Worm (Caenorhabditis elegans) whole organism, L3 larva: ENCODE measurements around the gene srj-10.

Source experiments
- R02D3.7 ChIP-seq: fragments of 150-350 bp; optimal IDR thresholded peaks from 2 replicates; lab custom pipeline; 2014; ENCODE audit warnings: missing biosample characterization, missing genetic modification characterization
- ama-1 ChIP-seq: fragments of 150-350 bp; optimal IDR thresholded peaks from 2 replicates; lab custom pipeline; 2018
- ceh-16 ChIP-seq: sonication (generic microtip); optimal IDR thresholded peaks from 2 replicates; lab custom pipeline; 2017; ENCODE audit warnings: missing biosample characterization, missing genetic modification characterization
- ceh-9 ChIP-seq: sonication (generic microtip); optimal IDR thresholded peaks from 2 replicates; lab custom pipeline; 2018; ENCODE audit warnings: missing biosample characterization, missing genetic modification characterization
- daf-12 ChIP-seq: fragments of 150-350 bp; optimal IDR thresholded peaks from 2 replicates; lab custom pipeline; 2014; ENCODE audit warnings: missing biosample characterization, missing genetic modification reagents, missing genetic modification characterization
- egl-27 ChIP-seq: sonication (generic microtip); optimal IDR thresholded peaks from 4 replicates; lab custom pipeline; 2017; ENCODE audit warnings: missing biosample characterization, missing genetic modification reagents, missing genetic modification characterization
- egl-5 ChIP-seq: fragments of 150-350 bp; optimal IDR thresholded peaks from 2 replicates; lab custom pipeline; 2017; ENCODE audit warnings: missing biosample characterization, missing genetic modification reagents, missing genetic modification characterization, inconsistent platforms
- elt-1 ChIP-seq: fragments of 150-350 bp; optimal IDR thresholded peaks from 2 replicates; lab custom pipeline; 2014; ENCODE audit warnings: missing biosample characterization, missing genetic modification characterization
- elt-2 ChIP-seq: sonication (generic microtip); optimal IDR thresholded peaks from 2 replicates; lab custom pipeline; 2016; ENCODE audit warnings: missing genetic modification reagents, mild to moderate bottlenecking, missing genetic modification characterization, missing compliant biosample characterization
- fkh-10 ChIP-seq: sonication (generic microtip); optimal IDR thresholded peaks from 2 replicates; lab custom pipeline; 2017; ENCODE audit warnings: missing biosample characterization, missing genetic modification reagents, missing genetic modification characterization
- fkh-2 ChIP-seq: fragments of 150-350 bp; optimal IDR thresholded peaks from 2 replicates; lab custom pipeline; 2014; ENCODE audit warnings: missing biosample characterization, missing genetic modification reagents, missing genetic modification characterization
- hmg-11 ChIP-seq: sonication (generic microtip); optimal IDR thresholded peaks from 2 replicates; lab custom pipeline; 2016; ENCODE audit warnings: missing genetic modification characterization, missing compliant biosample characterization
- jun-1 ChIP-seq: fragments of 150-350 bp; optimal IDR thresholded peaks from 2 replicates; lab custom pipeline; 2014; ENCODE audit warnings: missing biosample characterization, missing genetic modification reagents, missing genetic modification characterization
- lin-15B ChIP-seq: fragments of 150-350 bp; optimal IDR thresholded peaks from 2 replicates; lab custom pipeline; 2014; ENCODE audit warnings: missing biosample characterization, missing genetic modification characterization
- mdl-1 ChIP-seq: fragments of 150-350 bp; optimal IDR thresholded peaks from 2 replicates; lab custom pipeline; 2014; ENCODE audit warnings: missing biosample characterization, missing genetic modification characterization
- mml-1 ChIP-seq: fragments of 150-350 bp; sonication (generic microtip); optimal IDR thresholded peaks from 3 replicates; lab custom pipeline; 2014; ENCODE audit warnings: missing biosample characterization, missing genetic modification characterization
- nfya-1 ChIP-seq: sonication (generic microtip); optimal IDR thresholded peaks from 2 replicates; lab custom pipeline; 2017; ENCODE audit warnings: missing genetic modification characterization, mild to moderate bottlenecking, missing compliant biosample characterization, antibody characterized with exemption, moderate library complexity; ENCODE audit not compliant: insufficient read depth
- nhr-11 ChIP-seq: fragments of 150-350 bp; optimal IDR thresholded peaks from 2 replicates; lab custom pipeline; 2014; ENCODE audit warnings: missing biosample characterization, missing genetic modification characterization
- nhr-12 ChIP-seq: fragments of 150-350 bp; optimal IDR thresholded peaks from 2 replicates; lab custom pipeline; 2014; ENCODE audit warnings: missing biosample characterization, missing genetic modification characterization
- nhr-23 ChIP-seq: fragments of 150-350 bp; optimal IDR thresholded peaks from 2 replicates; lab custom pipeline; 2014; ENCODE audit warnings: missing biosample characterization, missing genetic modification reagents, missing genetic modification characterization
- nhr-25 ChIP-seq: sonication (generic microtip); optimal IDR thresholded peaks from 2 replicates; lab custom pipeline; 2017; ENCODE audit warnings: missing biosample characterization, missing genetic modification characterization
- nhr-28 ChIP-seq: fragments of 150-350 bp; optimal IDR thresholded peaks from 2 replicates; lab custom pipeline; 2014; ENCODE audit warnings: missing biosample characterization, missing genetic modification characterization
- nhr-43 ChIP-seq: sonication (generic microtip); optimal IDR thresholded peaks from 2 replicates; lab custom pipeline; 2016; ENCODE audit warnings: mild to moderate bottlenecking, missing genetic modification characterization, missing compliant biosample characterization; ENCODE audit not compliant: poor library complexity, severe bottlenecking
- nhr-77 ChIP-seq: fragments of 150-350 bp; optimal IDR thresholded peaks from 2 replicates; lab custom pipeline; 2014; ENCODE audit warnings: missing biosample characterization, missing genetic modification characterization
- pha-4 ChIP-seq: fragments of 150-350 bp; optimal IDR thresholded peaks from 2 replicates; lab custom pipeline; 2014; ENCODE audit warnings: missing biosample characterization, missing genetic modification reagents, missing genetic modification characterization
- pqm-1 ChIP-seq: fragments of 150-350 bp; optimal IDR thresholded peaks from 2 replicates; lab custom pipeline; 2017; ENCODE audit warnings: missing biosample characterization, missing genetic modification characterization, inconsistent platforms
- skn-1 ChIP-seq: fragments of 150-350 bp; optimal IDR thresholded peaks from 2 replicates; lab custom pipeline; 2014; ENCODE audit warnings: missing biosample characterization, missing genetic modification characterization
- snpc-4 ChIP-seq: fragments of 150-350 bp; optimal IDR thresholded peaks from 2 replicates; lab custom pipeline; 2014; ENCODE audit warnings: missing biosample characterization, missing genetic modification characterization
- unc-39 ChIP-seq: sonication (generic microtip); optimal IDR thresholded peaks from 4 replicates; lab custom pipeline; 2017; ENCODE audit warnings: missing biosample characterization, missing genetic modification characterization
- ztf-11 ChIP-seq: fragments of 150-350 bp; optimal IDR thresholded peaks from 2 replicates; lab custom pipeline; 2014; ENCODE audit warnings: missing biosample characterization, missing genetic modification characterization

The srj-10 gene

ce11 chrV:16042743-16043014 is 31.1 kb downstream of the srj-10 start:
- TF ChIP-seq egl-5 (tag; lab: Kevin White, UChicago) (no peak), ceh-9 (tag; lab: Kevin White, UChicago) (no peak), nhr-43 (tag; lab: Kevin White, UChicago) (no peak), nhr-28 (tag; lab: Kevin White, UChicago) (no peak), fkh-2 (tag; lab: Kevin White, UChicago) (no peak), hmg-11 (tag; lab: Kevin White, UChicago) (no peak), nhr-12 (no peak), mml-1 (tag; lab: Kevin White, UChicago) (no peak), mdl-1 (tag; lab: Kevin White, UChicago) (no peak), nhr-11 (tag; lab: Kevin White, UChicago) (no peak)

DNA sequence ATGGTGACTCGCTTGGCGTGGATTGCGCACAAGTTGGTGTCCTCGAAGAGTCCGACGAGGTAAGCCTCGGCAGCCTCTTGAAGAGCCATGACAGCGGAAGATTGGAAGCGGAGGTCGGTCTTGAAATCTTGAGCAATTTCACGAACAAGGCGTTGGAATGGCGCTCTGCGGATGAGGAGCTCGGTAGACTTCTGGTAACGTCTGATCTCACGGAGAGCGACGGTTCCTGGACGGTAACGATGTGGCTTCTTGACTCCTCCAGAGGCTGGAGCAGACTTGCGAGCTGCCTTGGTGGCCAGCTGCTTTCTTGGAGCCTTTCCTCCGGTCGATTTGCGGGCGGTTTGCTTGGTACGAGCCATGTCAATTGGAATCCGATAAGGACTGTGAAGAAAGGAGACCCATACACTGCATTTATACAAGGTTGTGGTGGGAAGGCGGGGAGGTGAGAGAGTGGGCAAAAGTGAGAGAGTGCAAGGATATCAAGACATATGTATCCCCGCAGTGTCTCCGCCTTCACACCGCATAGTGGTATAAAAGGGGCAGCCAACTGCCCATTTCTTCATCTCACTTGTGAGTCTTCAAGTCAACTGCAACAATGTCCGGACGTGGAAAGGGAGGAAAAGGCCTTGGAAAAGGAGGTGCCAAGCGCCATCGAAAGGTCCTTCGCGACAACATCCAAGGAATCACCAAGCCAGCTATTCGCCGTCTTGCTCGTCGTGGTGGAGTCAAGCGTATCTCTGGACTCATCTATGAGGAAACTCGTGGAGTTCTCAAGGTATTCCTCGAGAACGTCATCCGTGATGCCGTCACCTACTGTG is 31.6 kb downstream of the srj-10 start, which contains the start of the genes his-2 and his-1:
TSS of gene his-2 (minus strand) at position 359 of the 818 bp plus-strand sequence.
TSS of gene his-1 (plus strand) at position 596 of the 818 bp plus-strand sequence.
- TF ChIP-seq nhr-25 = peak; percentile 34
- TF ChIP-seq, all 47 proteins: peak for 1; not testable (repeated sequence) for 46

ce11 chrV:16041412-16041811 is 32.3 kb downstream of the srj-10 start:
- TF ChIP-seq mml-1 (tag; lab: Kevin White, UChicago) = no peak
- TF ChIP-seq R02D3.7 = no peak

DNA sequence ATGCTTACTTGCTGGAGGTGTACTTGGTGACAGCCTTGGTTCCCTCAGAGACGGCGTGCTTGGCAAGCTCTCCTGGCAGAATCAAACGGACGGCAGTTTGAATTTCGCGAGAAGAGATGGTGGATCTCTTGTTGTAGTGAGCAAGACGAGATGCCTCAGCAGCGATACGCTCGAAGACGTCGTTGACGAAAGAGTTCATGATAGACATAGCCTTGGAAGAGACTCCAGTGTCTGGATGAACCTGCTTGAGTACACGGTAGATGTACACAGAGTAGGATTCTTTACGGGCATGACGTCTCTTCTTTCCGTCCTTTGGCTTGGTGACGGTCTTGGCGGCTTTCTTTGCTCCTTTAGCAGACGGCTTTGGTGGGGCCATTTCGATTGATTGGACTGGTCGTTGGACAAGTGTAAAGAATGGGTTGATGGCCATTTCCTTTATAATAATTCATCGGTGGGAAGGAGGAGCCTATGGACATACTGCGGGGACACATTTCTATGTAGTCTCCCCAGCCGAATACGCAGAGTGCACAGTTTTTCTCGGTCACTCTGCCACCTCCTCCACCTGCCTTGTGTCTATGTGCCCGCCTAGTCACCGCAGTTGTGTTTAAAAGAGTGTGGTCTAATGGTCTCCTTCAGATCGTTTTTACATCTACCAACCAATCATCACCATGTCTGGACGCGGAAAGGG is 33.5 kb downstream of the srj-10 start, which contains the start of the genes his-4 and his-3:
TSS of gene his-4 (minus strand) at position 376 of the 688 bp plus-strand sequence.
TSS of gene his-3 (plus strand) at position 669 of the 688 bp plus-strand sequence.
- TF ChIP-seq pqm-1 (tag; lab: Kevin White, UChicago) (peak; percentile 41), elt-2 (tag; lab: Kevin White, UChicago) (peak; percentile 60), snpc-4 (tag; lab: Kevin White, UChicago) (peak; percentile 28), elt-1 (tag; lab: Kevin White, UChicago) (peak; percentile 11), pha-4 (peak; percentile 68), nhr-23 (tag; lab: Kevin White, UChicago) (peak; percentile 30), nhr-25 (peak; percentile 93)

- TF ChIP-seq egl-5 (tag; lab: Kevin White, UChicago) = no peak
- no peak for TF ChIP-seq egl-27 (tag; lab: Kevin White, UChicago)
- no peak for TF ChIP-seq jun-1 (tag; lab: Kevin White, UChicago)
- TF ChIP-seq unc-39 (tag; lab: Kevin White, UChicago) = no peak
- TF ChIP-seq snpc-4 (tag; lab: Kevin White, UChicago) = no peak
- no peak for TF ChIP-seq nfya-1 (tag; lab: Kevin White, UChicago)
Observed at ce11 chrV:16036166-16036565, 37.6 kb downstream of the srj-10 start, which contains the start of gene T10C6.10. T10C6.10 (plus strand) TSS chrV:16036413.

- TF ChIP-seq lin-15B (tag; lab: Kevin White, UChicago) (no peak), nhr-43 (tag; lab: Kevin White, UChicago) (no peak), skn-1 (tag; lab: Kevin White, UChicago) (no peak), ztf-11 (no peak), nhr-77 (tag; lab: Kevin White, UChicago) (no peak)
Observed at ce11 chrV:16033491-16033890, 40.3 kb downstream of the srj-10 start.

ce11 chrV:16032761-16033160 is 41.0 kb downstream of the srj-10 start, which contains the start of gene T10C6.16:
T10C6.16 (minus strand) TSS chrV:16033005.
- no peak for TF ChIP-seq ama-1 (lab: Kevin White, UChicago)
- TF ChIP-seq fkh-10 = no peak
- no peak for TF ChIP-seq ceh-9 (tag; lab: Kevin White, UChicago)
- TF ChIP-seq nhr-43 (tag; lab: Kevin White, UChicago) = no peak
- TF ChIP-seq elt-1 (tag; lab: Kevin White, UChicago) = no peak
- no peak for TF ChIP-seq ceh-16
- TF ChIP-seq R02D3.7 = no peak
- TF ChIP-seq egl-27 (tag; lab: Kevin White, UChicago) = no peak
- TF ChIP-seq mdl-1 (tag; lab: Kevin White, UChicago) = no peak
- TF ChIP-seq daf-12 (tag; lab: Kevin White, UChicago) = no peak
- TF ChIP-seq, all 47 proteins: peak for 0
